Fruit fly (Drosophila melanogaster): ENCODE results near the gene Srp54.
A peak's percentile ranks its signal among the peaks of the same experiment; 100 is the strongest.

The Srp54 gene

dm6 chr2L:9912570-9913260 is at the start of gene Srp54, which contains the start of gene Etl1:
Gene Srp54, plus strand, starts transcription at chr2L:9912911.
Gene Etl1, minus strand, starts transcription at chr2L:9912608.
- TF ChIP-seq Eip78C (GFP tag) (peak; percentile 52), ss (GFP tag; optimal IDR thresholded peaks at IDR 0.05) (no peak), fd85E (GFP tag; optimal IDR thresholded peaks at IDR 0.05) (no peak), CG16779 (tag; optimal IDR thresholded peaks at IDR 0.05) (no peak), eg (GFP tag; IDR thresholded peaks at IDR 0.05) (no peak), CG3919 (GFP tag; optimal IDR thresholded peaks at IDR 0.05) (peak; percentile 22), svp (GFP tag) (no peak), CG3032 (tag; optimal IDR thresholded peaks at IDR 0.05) (peak; percentile 5), Smox (GFP tag; optimal IDR thresholded peaks at IDR 0.05) (no peak), CG10669 (GFP tag; optimal IDR thresholded peaks at IDR 0.05) (no peak), esn (GFP tag; optimal IDR thresholded peaks at IDR 0.05) (peak; percentile 11), CG34406 (GFP tag; optimal IDR thresholded peaks at IDR 0.05) (no peak), Sox14 (GFP tag; optimal IDR thresholded peaks at IDR 0.05) (peak; percentile 17), lz (GFP tag; optimal IDR thresholded peaks at IDR 0.05) (peak; percentile 3), CG1621 (tag; optimal IDR thresholded peaks at IDR 0.05) (no peak), CG6854 (GFP tag; optimal IDR thresholded peaks at IDR 0.05) (no peak), CG11294 (GFP tag; IDR thresholded peaks at IDR 0.05) (no peak), dsx (GFP tag; optimal IDR thresholded peaks at IDR 0.05; ENCODE audit: poor library complexity, severe bottlenecking) (no peak), CG6163 (GFP tag; IDR thresholded peaks at IDR 0.05) (no peak), CG6792 (GFP tag; optimal IDR thresholded peaks at IDR 0.05) (no peak)

- TF ChIP-seq topi (GFP tag; optimal IDR thresholded peaks at IDR 0.05), result no peak
- no peak for TF ChIP-seq svp (GFP tag)
- no peak for TF ChIP-seq ss (GFP tag; optimal IDR thresholded peaks at IDR 0.05)
- TF ChIP-seq Eip78C (GFP tag), result peak; percentile 8
- no peak for TF ChIP-seq Smox (GFP tag; optimal IDR thresholded peaks at IDR 0.05)
These were observed 49.7 kb upstream of the Srp54 start for dm6 chr2L:9862964-9863363.

- TF ChIP-seq dsx (GFP tag; optimal IDR thresholded peaks at IDR 0.05; ENCODE audit: poor library complexity, severe bottlenecking), result no peak
- TF ChIP-seq Eip93F (GFP tag; optimal IDR thresholded peaks at IDR 0.05), result no peak
- no peak for TF ChIP-seq topi (GFP tag; optimal IDR thresholded peaks at IDR 0.05)
- TF ChIP-seq Sox14 (GFP tag; optimal IDR thresholded peaks at IDR 0.05), result no peak
- TF ChIP-seq CG15336 (GFP tag; IDR thresholded peaks at IDR 0.05), result no peak
- TF ChIP-seq Sox102F (GFP tag; optimal IDR thresholded peaks at IDR 0.05), result no peak
- no peak for TF ChIP-seq Smox (GFP tag; optimal IDR thresholded peaks at IDR 0.05)
- TF ChIP-seq spab (GFP tag; optimal IDR thresholded peaks at IDR 0.05), result no peak
- TF ChIP-seq Hr4 (GFP tag; optimal IDR thresholded peaks at IDR 0.05), result no peak
- no peak for TF ChIP-seq fd85E (GFP tag; optimal IDR thresholded peaks at IDR 0.05)
- TF ChIP-seq CG6808 (GFP tag; optimal IDR thresholded peaks at IDR 0.05), result no peak
- TF ChIP-seq ss (GFP tag; optimal IDR thresholded peaks at IDR 0.05), result no peak
- TF ChIP-seq Ets21C (GFP tag; optimal IDR thresholded peaks at IDR 0.05), result no peak
- no peak for TF ChIP-seq dac (GFP tag; optimal IDR thresholded peaks at IDR 0.05)
- TF ChIP-seq acj6 (GFP tag; optimal IDR thresholded peaks at IDR 0.05), result no peak
- TF ChIP-seq Blimp-1 (GFP tag; optimal IDR thresholded peaks at IDR 0.05), result no peak
- no peak for TF ChIP-seq net (GFP tag; optimal IDR thresholded peaks at IDR 0.05)
- no peak for TF ChIP-seq Met (GFP tag; optimal IDR thresholded peaks at IDR 0.05)
- no peak for TF ChIP-seq CG3032 (tag; optimal IDR thresholded peaks at IDR 0.05)
These were observed 49.2 kb upstream of the Srp54 start for dm6 chr2L:9863479-9863878.

dm6 chr2L:9864337-9864736 is 48.4 kb upstream of the Srp54 start:
- TF ChIP-seq fd59A (GFP tag; optimal IDR thresholded peaks at IDR 0.05) (peak; percentile 22), vri (GFP tag; optimal IDR thresholded peaks at IDR 0.05) (no peak), Ets21C (GFP tag; optimal IDR thresholded peaks at IDR 0.05) (no peak), achi (GFP tag; optimal IDR thresholded peaks at IDR 0.05) (peak; percentile 14), CG8119 (GFP tag; IDR thresholded peaks at IDR 0.05) (no peak), CG31627 (GFP tag; optimal IDR thresholded peaks at IDR 0.05) (peak; percentile 18), Hr4 (GFP tag; optimal IDR thresholded peaks at IDR 0.05) (peak; percentile 32), Sox14 (GFP tag; optimal IDR thresholded peaks at IDR 0.05) (peak; percentile 6), Hr38 (GFP tag; optimal IDR thresholded peaks at IDR 0.05) (no peak), esn (GFP tag; optimal IDR thresholded peaks at IDR 0.05) (no peak), CG10669 (GFP tag; optimal IDR thresholded peaks at IDR 0.05) (peak; percentile 48), spab (GFP tag; optimal IDR thresholded peaks at IDR 0.05) (peak; percentile 26), CG6276 (GFP tag; optimal IDR thresholded peaks at IDR 0.05) (no peak), fkh (GFP tag; optimal IDR thresholded peaks at IDR 0.05) (no peak), CG8319 (GFP tag; optimal IDR thresholded peaks at IDR 0.05) (no peak), CG7368 (GFP tag; optimal IDR thresholded peaks at IDR 0.05) (no peak), Met (GFP tag; optimal IDR thresholded peaks at IDR 0.05) (peak; percentile 31), cyc (GFP tag; optimal IDR thresholded peaks at IDR 0.05) (peak; percentile 34), CG8632 (GFP tag; optimal IDR thresholded peaks at IDR 0.05) (no peak), dsx (GFP tag; optimal IDR thresholded peaks at IDR 0.05; ENCODE audit: poor library complexity, severe bottlenecking) (peak; percentile 2)

Measured in whole organism, prepupa.